Fruit fly (Drosophila melanogaster) whole organism, wandering third instar larva: ENCODE results near the gene lectin-28C.

Source experiments
- Abd-B ChIP-seq: fragments of >200 bp; optimal IDR thresholded peaks from 2 replicates; lab custom pipeline; 2017; ENCODE audit warnings: missing biosample characterization, missing genetic modification characterization
- CG32264 ChIP-seq: fragments of 200-800 bp; sonication (Bioruptor generic); optimal IDR thresholded peaks from 2 replicates; lab custom pipeline; 2016; ENCODE audit warnings: missing biosample characterization, missing genetic modification characterization
- CG9705 ChIP-seq: fragments of 200-800 bp; sonication (Bioruptor generic); optimal IDR thresholded peaks from 2 replicates; lab custom pipeline; 2018; ENCODE audit warnings: missing biosample characterization, mild to moderate bottlenecking, missing genetic modification characterization
- CrebA ChIP-seq: fragments of 200-800 bp; sonication (Bioruptor generic); optimal IDR thresholded peaks from 2 replicates; lab custom pipeline; 2016; ENCODE audit warnings: missing biosample characterization, mild to moderate bottlenecking, missing genetic modification characterization, borderline replicate concordance
- Dfd ChIP-seq: fragments of >200 bp; optimal IDR thresholded peaks from 2 replicates; lab custom pipeline; 2017; ENCODE audit warnings: missing biosample characterization, missing genetic modification characterization
- Dif ChIP-seq: fragments of 200-275, 200-300 bp; sonication (Bioruptor generic); optimal IDR thresholded peaks from 2 replicates; lab custom pipeline; 2018; ENCODE audit warnings: missing biosample characterization, missing genetic modification characterization; ENCODE audit not compliant: partially characterized antibody
- GATAd ChIP-seq: sonication (Bioruptor generic); optimal IDR thresholded peaks from 2 replicates; lab custom pipeline; 2016; ENCODE audit warnings: missing biosample characterization, missing genetic modification characterization
- HLH106 ChIP-seq: fragments of 200-800 bp; optimal IDR thresholded peaks from 3 replicates; lab custom pipeline; 2019; ENCODE audit warnings: missing biosample characterization, mild to moderate bottlenecking, missing genetic modification characterization, moderate library complexity
- Hnf4 ChIP-seq: fragments of 200-800 bp; sonication (Bioruptor generic); optimal IDR thresholded peaks from 2 replicates; lab custom pipeline; 2016; ENCODE audit warnings: missing biosample characterization, mild to moderate bottlenecking, missing genetic modification characterization
- Hr78 ChIP-seq: fragments of >200 bp; optimal IDR thresholded peaks from 2 replicates; lab custom pipeline; 2017; ENCODE audit warnings: missing biosample characterization, missing genetic modification characterization
- Hr83 ChIP-seq: fragments of 200-300 bp; sonication (Bioruptor generic); optimal IDR thresholded peaks from 2 replicates; lab custom pipeline; 2016; ENCODE audit warnings: missing biosample characterization, mild to moderate bottlenecking, missing genetic modification characterization, moderate library complexity; ENCODE audit not compliant: poor library complexity, severe bottlenecking
- Mio ChIP-seq: sonication (Bioruptor generic); optimal IDR thresholded peaks from 2 replicates; lab custom pipeline; 2016; ENCODE audit warnings: missing biosample characterization, missing genetic modification characterization
- OdsH ChIP-seq: fragments of 200-800 bp; sonication (Bioruptor generic); optimal IDR thresholded peaks from 2 replicates; lab custom pipeline; 2016; ENCODE audit warnings: missing biosample characterization, mild to moderate bottlenecking, missing genetic modification characterization
- Rel ChIP-seq, 2 experiments: fragments of 200-800 bp; sonication (Bioruptor generic) in 1 of 2; optimal IDR thresholded peaks; 2 replicates in 1 of 2; 3 replicates in 1 of 2; lab custom pipeline; 2016 to 2019; ENCODE audit warnings: mild to moderate bottlenecking in 2 of 2, missing biosample characterization in 2 of 2, missing genetic modification characterization in 2 of 2, moderate library complexity in 1 of 2
- Sp1 ChIP-seq: fragments of 200-800 bp; sonication (Bioruptor generic); optimal IDR thresholded peaks from 3 replicates; lab custom pipeline; 2019; ENCODE audit warnings: missing biosample characterization, mild to moderate bottlenecking, missing genetic modification characterization, moderate library complexity
- Vsx2 ChIP-seq: fragments of 200-300, 225-300 bp; sonication (Bioruptor generic); optimal IDR thresholded peaks from 2 replicates; lab custom pipeline; 2018; ENCODE audit warnings: missing biosample characterization, missing genetic modification characterization; ENCODE audit not compliant: partially characterized antibody
- br ChIP-seq: fragments of 200-800 bp; sonication (Bioruptor generic); optimal IDR thresholded peaks from 2 replicates; lab custom pipeline; 2016; ENCODE audit warnings: missing biosample characterization, missing genetic modification characterization
- brk ChIP-seq: fragments of 200-800 bp; sonication (Bioruptor generic); optimal IDR thresholded peaks from 2 replicates; lab custom pipeline; 2016; ENCODE audit warnings: missing biosample characterization, mild to moderate bottlenecking, missing genetic modification characterization
- dl ChIP-seq, 2 experiments: fragments of 175-275, 200-275 bp in 1 of 2; fragments of 200-275 bp in 1 of 2; sonication (Bioruptor generic); optimal IDR thresholded peaks; lab custom pipeline; 2018; ENCODE audit warnings: mild to moderate bottlenecking in 2 of 2, missing biosample characterization in 2 of 2, missing genetic modification characterization in 2 of 2, moderate library complexity in 2 of 2; ENCODE audit not compliant: partially characterized antibody in 2 of 2, insufficient read depth in 1 of 2
- dmrt93B ChIP-seq: fragments of 200-800 bp; sonication (Bioruptor generic); optimal IDR thresholded peaks from 2 replicates; lab custom pipeline; 2018; ENCODE audit warnings: missing biosample characterization, mild to moderate bottlenecking, missing genetic modification characterization
- dsf ChIP-seq: sonication (Bioruptor generic); optimal IDR thresholded peaks from 2 replicates; lab custom pipeline; 2016; ENCODE audit warnings: missing biosample characterization, missing genetic modification characterization, borderline replicate concordance
- ey ChIP-seq: fragments of 200-800 bp; sonication (Bioruptor generic); optimal IDR thresholded peaks from 2 replicates; lab custom pipeline; 2016; ENCODE audit warnings: missing biosample characterization, missing genetic modification characterization
- foxo ChIP-seq, 2 experiments: fragments of 200-800 bp; sonication (Bioruptor generic); optimal IDR thresholded peaks; 2 replicates in 1 of 2; 3 replicates in 1 of 2; lab custom pipeline; 2016 to 2017; ENCODE audit warnings: missing biosample characterization in 2 of 2, missing genetic modification characterization in 2 of 2
- fru ChIP-seq: fragments of 200-800 bp; sonication (Bioruptor generic); optimal IDR thresholded peaks from 3 replicates; lab custom pipeline; 2016; ENCODE audit warnings: missing biosample characterization, mild to moderate bottlenecking, missing genetic modification characterization
- h ChIP-seq: fragments of 200-800 bp; sonication (Bioruptor generic); optimal IDR thresholded peaks from 3 replicates; lab custom pipeline; 2016; ENCODE audit warnings: missing biosample characterization, mild to moderate bottlenecking, missing genetic modification characterization
- jim ChIP-seq: fragments of 175-275, 200-325 bp; sonication (Bioruptor generic); optimal IDR thresholded peaks from 2 replicates; lab custom pipeline; 2016; ENCODE audit warnings: missing biosample characterization, mild to moderate bottlenecking, missing genetic modification characterization
- lola ChIP-seq: fragments of >200 bp; optimal IDR thresholded peaks from 2 replicates; lab custom pipeline; 2017; ENCODE audit warnings: missing biosample characterization, missing genetic modification characterization
- pan ChIP-seq: fragments of >200 bp; optimal IDR thresholded peaks from 2 replicates; lab custom pipeline; 2017
- psq ChIP-seq: fragments of 200-800 bp; sonication (Bioruptor generic); optimal IDR thresholded peaks from 3 replicates; lab custom pipeline; 2017; ENCODE audit warnings: missing biosample characterization, mild to moderate bottlenecking, missing genetic modification characterization, moderate library complexity
- rgr ChIP-seq: fragments of 200-800 bp; sonication (Bioruptor generic); optimal IDR thresholded peaks from 3 replicates; lab custom pipeline; 2016; ENCODE audit warnings: missing biosample characterization, mild to moderate bottlenecking, missing genetic modification characterization
- sage ChIP-seq: fragments of 200-800 bp; sonication (Bioruptor generic); optimal IDR thresholded peaks from 2 replicates; lab custom pipeline; 2016; ENCODE audit warnings: missing biosample characterization, mild to moderate bottlenecking, missing genetic modification characterization
- sv ChIP-seq: fragments of 200-800 bp; sonication (Bioruptor generic); optimal IDR thresholded peaks from 3 replicates; lab custom pipeline; 2016; ENCODE audit warnings: missing biosample characterization, missing genetic modification characterization
- tai ChIP-seq: sonication (Bioruptor generic); optimal IDR thresholded peaks from 2 replicates; lab custom pipeline; 2016; ENCODE audit warnings: missing biosample characterization, missing genetic modification characterization
- usp ChIP-seq: fragments of >200 bp; optimal IDR thresholded peaks from 2 replicates; lab custom pipeline; 2017; ENCODE audit warnings: missing biosample characterization, missing genetic modification characterization
- woc ChIP-seq: sonication (Bioruptor generic); optimal IDR thresholded peaks from 2 replicates; lab custom pipeline; 2016; ENCODE audit warnings: missing biosample characterization, mild to moderate bottlenecking, missing genetic modification characterization

The lectin-28C gene

dm6 chr2L:7813357-7813756 lies 43.5 kb upstream of the lectin-28C start:
- TF ChIP-seq sage (GFP tag; lab: Kevin White, UChicago): peak; percentile 19
- TF ChIP-seq h: peak; percentile 65
- TF ChIP-seq Abd-B: no peak
- peak; percentile 6 for TF ChIP-seq sv
- peak; percentile 88 for TF ChIP-seq Hr83 (GFP tag; lab: Kevin White, UChicago)
- TF ChIP-seq OdsH (GFP tag; lab: Kevin White, UChicago): peak; percentile 2
- no peak for TF ChIP-seq CG32264 (GFP tag; lab: Kevin White, UChicago)
- TF ChIP-seq CG9705 (GFP tag; lab: Kevin White, UChicago): peak; percentile 47
- peak; percentile 20 for TF ChIP-seq rgr (GFP tag; lab: Kevin White, UChicago)

- TF ChIP-seq brk (GFP tag; lab: Kevin White, UChicago) (no peak), Sp1 (GFP tag; lab: Kevin White, UChicago) (no peak), usp (no peak)
These were observed 36.5 kb upstream of the lectin-28C start for dm6 chr2L:7820408-7820807.

- TF ChIP-seq Hnf4 (no peak), CrebA (GFP tag; lab: Kevin White, UChicago) (no peak), Rel (GFP tag; optimal IDR thresholded peaks at IDR 0.05; lab: Kevin White, UChicago) (no peak), Rel (tag; optimal IDR thresholded peaks at IDR 0.05; lab: Kevin White, UChicago) (no peak)
These were observed 36.0 kb upstream of the lectin-28C start, which contains the start of gene CG7115 for dm6 chr2L:7820851-7821250. CG7115 (plus strand) TSS chr2L:7821151.

- TF ChIP-seq psq (GFP tag; lab: Kevin White, UChicago) (peak; percentile 22), Dif (GFP tag; lab: Kevin White, UChicago) (peak; percentile 45), jim (GFP tag; lab: Kevin White, UChicago) (no peak), sage (GFP tag; lab: Kevin White, UChicago) (peak; percentile 61), Rel (GFP tag; optimal IDR thresholded peaks at IDR 0.05; lab: Kevin White, UChicago) (no peak), Rel (tag; optimal IDR thresholded peaks at IDR 0.05; lab: Kevin White, UChicago) (peak; percentile 32), Vsx2 (GFP tag; lab: Kevin White, UChicago) (peak; percentile 80), Hr83 (GFP tag; lab: Kevin White, UChicago) (peak; percentile 57), woc (GFP tag; lab: Kevin White, UChicago) (peak; percentile 42), Sp1 (GFP tag; lab: Kevin White, UChicago) (peak; percentile 49), fru (GFP tag; lab: Kevin White, UChicago) (peak; percentile 51), h (peak; percentile 71), pan (no peak), foxo (GFP tag; optimal IDR thresholded peaks at IDR 0.05; lab: Kevin White, UChicago) (peak in 1 of 2 experiments; percentile 71), sv (peak; percentile 44), Hnf4 (peak; percentile 60), Hr78 (GFP tag; lab: Kevin White, UChicago) (no peak), br (GFP tag; lab: Kevin White, UChicago) (peak; percentile 22), dsf (GFP tag; lab: Kevin White, UChicago) (no peak), ey (GFP tag; lab: Kevin White, UChicago) (peak; percentile 52), HLH106 (tag; lab: Kevin White, UChicago) (peak; percentile 41), rgr (GFP tag; lab: Kevin White, UChicago) (peak; percentile 52)
These were observed 35.5 kb upstream of the lectin-28C start for dm6 chr2L:7821279-7821848.

- TF ChIP-seq Mio (GFP tag; lab: Kevin White, UChicago) (peak; percentile 74), ey (GFP tag; lab: Kevin White, UChicago) (peak; percentile 38), Sp1 (GFP tag; lab: Kevin White, UChicago) (peak; percentile 85), usp (no peak), psq (GFP tag; lab: Kevin White, UChicago) (peak; percentile 61), dsf (GFP tag; lab: Kevin White, UChicago) (peak; percentile 29), woc (GFP tag; lab: Kevin White, UChicago) (peak; percentile 34), rgr (GFP tag; lab: Kevin White, UChicago) (peak; percentile 92), Vsx2 (GFP tag; lab: Kevin White, UChicago) (no peak), CG9705 (GFP tag; lab: Kevin White, UChicago) (peak; percentile 83), Hnf4 (peak; percentile 89), CG32264 (GFP tag; lab: Kevin White, UChicago) (peak; percentile 26), dl (GFP tag; optimal IDR thresholded peaks at IDR 0.05; lab: Kevin White, UChicago; ENCODE audit: insufficient read depth in 1 of 2, partially characterized antibody in 2 of 2) (no peak), tai (GFP tag; lab: Kevin White, UChicago) (no peak), HLH106 (tag; lab: Kevin White, UChicago) (peak; percentile 79), Dfd (GFP tag; lab: Kevin White, UChicago) (no peak), pan (no peak), GATAd (no peak), lola (GFP tag; lab: Kevin White, UChicago) (no peak), Rel (GFP tag; optimal IDR thresholded peaks at IDR 0.05; lab: Kevin White, UChicago) (no peak), Rel (tag; optimal IDR thresholded peaks at IDR 0.05; lab: Kevin White, UChicago) (peak; percentile 62), dmrt93B (GFP tag; lab: Kevin White, UChicago) (peak; percentile 83)
These were observed 29.6 kb upstream of the lectin-28C start, which contains the start of the genes Rack1 and mts for dm6 chr2L:7827045-7828004. Rack1 (minus strand) TSS chr2L:7827315. mts (plus strand) TSS chr2L:7827650.
